Fruit fly (Drosophila melanogaster) whole organism, embryonic: Measurements from ENCODE around the gene EMC5.

Source experiments
- Abd-B ChIP-seq: fragments of 200-800 bp; sonication (Bioruptor generic); optimal IDR thresholded peaks from 2 replicates; lab custom pipeline; 2018; ENCODE audit warnings: missing biosample characterization, mild to moderate bottlenecking, missing genetic modification characterization, moderate library complexity
- BtbVII ChIP-seq: fragments of 200-800 bp; sonication (Bioruptor generic); optimal IDR thresholded peaks from 3 replicates; lab custom pipeline; 2017; ENCODE audit warnings: missing biosample characterization, mild to moderate bottlenecking, missing genetic modification characterization
- CG10274 ChIP-seq: fragments of 200-800 bp; sonication (Bioruptor generic); optimal IDR thresholded peaks from 3 replicates; lab custom pipeline; 2017; ENCODE audit warnings: missing biosample characterization, mild to moderate bottlenecking, missing genetic modification characterization
- CG10462 ChIP-seq: fragments of 200-800 bp; sonication (Bioruptor generic); optimal IDR thresholded peaks from 2 replicates; lab custom pipeline; 2016; ENCODE audit warnings: missing biosample characterization, missing genetic modification characterization
- CG10959 ChIP-seq: fragments of 200-800 bp; sonication (Bioruptor generic); IDR thresholded peaks from 2 replicates; pipeline ENCODE4 v1.3.6; 2022; ENCODE audit warnings: missing biosample characterization, missing genetic modification characterization
- CG11093 ChIP-seq: fragments of 200-800 bp; sonication (Bioruptor generic); IDR thresholded peaks from 3 replicates; pipeline ENCODE4 v1.3.6; 2022; ENCODE audit warnings: missing biosample characterization, missing genetic modification characterization
- CG11695 ChIP-seq: fragments of 200-800 bp; sonication (Bioruptor generic); IDR thresholded peaks from 3 replicates; pipeline ENCODE4 v1.3.6; 2022; ENCODE audit warnings: missing biosample characterization, missing genetic modification characterization
- CG12391 ChIP-seq: fragments of 200-800 bp; sonication (Bioruptor generic); optimal IDR thresholded peaks from 3 replicates; lab custom pipeline; 2018; ENCODE audit warnings: missing biosample characterization, mild to moderate bottlenecking, missing genetic modification characterization, moderate library complexity
- CG12744 ChIP-seq: fragments of 200-800 bp; sonication (Bioruptor generic); optimal IDR thresholded peaks from 2 replicates; lab custom pipeline; 2016; ENCODE audit warnings: missing biosample characterization, missing genetic modification characterization
- CG12942 ChIP-seq: fragments of 200-800 bp; sonication (Bioruptor generic); optimal IDR thresholded peaks from 3 replicates; lab custom pipeline; 2016; ENCODE audit warnings: missing biosample characterization, missing genetic modification characterization
- CG13424 ChIP-seq: fragments of 200-800 bp; sonication (Bioruptor generic); optimal IDR thresholded peaks from 2 replicates; lab custom pipeline; 2019; ENCODE audit warnings: missing biosample characterization, mild to moderate bottlenecking, missing genetic modification characterization, moderate library complexity
- CG17802 ChIP-seq: fragments of 200-800 bp; sonication (Bioruptor generic); optimal IDR thresholded peaks from 2 replicates; lab custom pipeline; 2018; ENCODE audit warnings: missing biosample characterization, mild to moderate bottlenecking, missing genetic modification characterization, moderate library complexity
- CG2129 ChIP-seq: fragments of 200-800 bp; sonication (Bioruptor generic); IDR thresholded peaks from 2 replicates; pipeline ENCODE4 v1.3.6; 2022; ENCODE audit warnings: missing biosample characterization, missing genetic modification characterization; ENCODE audit not compliant: partially characterized antibody
- CG2712 ChIP-seq: fragments of 200-800 bp; optimal IDR thresholded peaks from 3 replicates; lab custom pipeline; 2019; ENCODE audit warnings: missing biosample characterization, mild to moderate bottlenecking, missing genetic modification characterization, moderate library complexity
- CG30431 ChIP-seq: fragments of 200-800 bp; sonication (Bioruptor generic); optimal IDR thresholded peaks from 2 replicates; lab custom pipeline; 2017; ENCODE audit warnings: missing biosample characterization, missing genetic modification characterization
- CG33557 ChIP-seq: fragments of 200-800 bp; sonication (Bioruptor generic); optimal IDR thresholded peaks from 2 replicates; lab custom pipeline; 2019; ENCODE audit warnings: missing biosample characterization, mild to moderate bottlenecking, missing genetic modification characterization, moderate library complexity
- CG42726 ChIP-seq: fragments of 200-800 bp; sonication (Bioruptor generic); IDR thresholded peaks from 2 replicates; pipeline ENCODE4 v1.3.6; 2022; ENCODE audit warnings: missing biosample characterization, missing genetic modification characterization; ENCODE audit not compliant: partially characterized antibody
- CG4360 ChIP-seq: fragments of 200-800 bp; sonication (Bioruptor generic); IDR thresholded peaks from 2 replicates; pipeline ENCODE4 v1.3.6; 2022; ENCODE audit warnings: missing biosample characterization, missing genetic modification characterization
- CG4854 ChIP-seq: fragments of 200-800 bp; sonication (Bioruptor generic); optimal IDR thresholded peaks from 2 replicates; lab custom pipeline; 2016; ENCODE audit warnings: missing biosample characterization, missing genetic modification characterization, inconsistent platforms
- CG6765 ChIP-seq: fragments of 200-800 bp; sonication (Bioruptor generic); optimal IDR thresholded peaks from 3 replicates; lab custom pipeline; 2017; ENCODE audit warnings: missing biosample characterization, mild to moderate bottlenecking, missing genetic modification characterization
- CG8089 ChIP-seq: fragments of 200-800 bp; sonication (Bioruptor generic); optimal IDR thresholded peaks from 3 replicates; lab custom pipeline; 2016; ENCODE audit warnings: missing biosample characterization, missing genetic modification characterization
- CG8290 ChIP-seq, 3 experiments: fragments of 200-800 bp; sonication (Bioruptor generic); optimal IDR thresholded peaks; 2 replicates each; lab custom pipeline; 2016 to 2019; ENCODE audit warnings: missing biosample characterization in 3 of 3, missing genetic modification characterization in 3 of 3, mild to moderate bottlenecking in 2 of 3, moderate library complexity in 1 of 3
- Camta ChIP-seq: fragments of 200-800 bp; sonication (Bioruptor generic); optimal IDR thresholded peaks from 2 replicates; lab custom pipeline; 2016; ENCODE audit warnings: missing biosample characterization, missing genetic modification characterization
- Dbx ChIP-seq: fragments of 200-800 bp; sonication (Bioruptor generic); IDR thresholded peaks from 3 replicates; pipeline ENCODE4 v1.3.6; 2022; ENCODE audit warnings: missing biosample characterization, missing genetic modification characterization
- Eip74EF ChIP-seq, 2 experiments: fragments of 200-800 bp in 1 of 2; fragments of >200 bp in 1 of 2; sonication (Bioruptor generic) in 1 of 2; optimal IDR thresholded peaks; 2 replicates each; lab custom pipeline; 2017 to 2019; ENCODE audit warnings: missing biosample characterization in 2 of 2, missing genetic modification characterization in 2 of 2, mild to moderate bottlenecking in 1 of 2, moderate library complexity in 1 of 2
- Elba2 ChIP-seq: fragments of 200-800 bp; sonication (Bioruptor generic); optimal IDR thresholded peaks from 3 replicates; lab custom pipeline; 2016; ENCODE audit warnings: missing biosample characterization, missing genetic modification characterization
- HLHmδ ChIP-seq: fragments of 200-800 bp; sonication (Bioruptor generic); optimal IDR thresholded peaks from 2 replicates; lab custom pipeline; 2018; ENCODE audit warnings: missing biosample characterization, mild to moderate bottlenecking, missing genetic modification characterization, moderate library complexity
- Hey ChIP-seq: fragments of 200-800 bp; sonication (Bioruptor generic); optimal IDR thresholded peaks from 3 replicates; lab custom pipeline; 2018; ENCODE audit warnings: missing biosample characterization, mild to moderate bottlenecking, missing genetic modification characterization
- Hr3 ChIP-seq: fragments of 200-800 bp; sonication (Bioruptor generic); optimal IDR thresholded peaks from 3 replicates; lab custom pipeline; 2016; ENCODE audit warnings: missing biosample characterization, missing genetic modification characterization
- Max ChIP-seq: fragments of 200-800 bp; sonication (Bioruptor generic); optimal IDR thresholded peaks from 2 replicates; lab custom pipeline; 2016; ENCODE audit warnings: missing biosample characterization, mild to moderate bottlenecking, missing genetic modification characterization
- Nf-YB ChIP-seq: fragments of 200-800 bp; sonication (Bioruptor generic); optimal IDR thresholded peaks from 3 replicates; lab custom pipeline; 2019; ENCODE audit warnings: missing biosample characterization, mild to moderate bottlenecking, missing genetic modification characterization, moderate library complexity
- Ptx1 ChIP-seq: fragments of 200-800 bp; sonication (Bioruptor generic); IDR thresholded peaks from 2 replicates; pipeline ENCODE4 v1.3.6; 2022; ENCODE audit warnings: missing biosample characterization, missing genetic modification characterization
- ab ChIP-seq: fragments of 200-800 bp; sonication (Bioruptor generic); optimal IDR thresholded peaks from 2 replicates; lab custom pipeline; 2016; ENCODE audit warnings: missing biosample characterization, missing genetic modification characterization
- ara ChIP-seq: fragments of 200-800 bp; sonication (Bioruptor generic); IDR thresholded peaks from 2 replicates; pipeline ENCODE4 v1.3.6; 2022; ENCODE audit warnings: missing biosample characterization, missing genetic modification characterization
- az2 ChIP-seq: fragments of 200-800 bp; sonication (Bioruptor generic); optimal IDR thresholded peaks from 3 replicates; lab custom pipeline; 2016; ENCODE audit warnings: missing biosample characterization, missing genetic modification characterization
- bab2 ChIP-seq: fragments of 200-800 bp; sonication (Bioruptor generic); optimal IDR thresholded peaks from 2 replicates; lab custom pipeline; 2016; ENCODE audit warnings: missing biosample characterization, missing genetic modification characterization
- bowl ChIP-seq: fragments of 200-800 bp; sonication (Bioruptor generic); IDR thresholded peaks from 2 replicates; pipeline ENCODE4 v1.3.6; 2022; ENCODE audit warnings: missing biosample characterization, missing genetic modification characterization
- chinmo ChIP-seq: fragments of 200-800 bp; sonication (Bioruptor generic); IDR thresholded peaks from 4 replicates; pipeline ENCODE4 v1.3.6; 2022; ENCODE audit warnings: missing biosample characterization, missing genetic modification characterization; ENCODE audit not compliant: partially characterized antibody
- eyg ChIP-seq: fragments of 200-800 bp; sonication (Bioruptor generic); optimal IDR thresholded peaks from 3 replicates; lab custom pipeline; 2016; ENCODE audit warnings: missing biosample characterization, missing genetic modification characterization
- fd3F ChIP-seq: fragments of 200-800 bp; sonication (Bioruptor generic); optimal IDR thresholded peaks from 2 replicates; lab custom pipeline; 2018; ENCODE audit warnings: missing biosample characterization, mild to moderate bottlenecking, missing genetic modification characterization, moderate library complexity
- ftz-f1 ChIP-seq: fragments of 200-800 bp; sonication (Bioruptor generic); optimal IDR thresholded peaks from 2 replicates; lab custom pipeline; 2016; ENCODE audit warnings: missing biosample characterization, missing genetic modification characterization
- jumu ChIP-seq: fragments of 200-800 bp; sonication (Bioruptor generic); optimal IDR thresholded peaks from 3 replicates; lab custom pipeline; 2016; ENCODE audit warnings: missing biosample characterization, missing genetic modification characterization
- nau ChIP-seq: fragments of 200-800 bp; sonication (Bioruptor generic); optimal IDR thresholded peaks from 3 replicates; lab custom pipeline; 2017; ENCODE audit warnings: missing biosample characterization, mild to moderate bottlenecking, missing genetic modification characterization, missing genetic modification reagents
- onecut ChIP-seq: fragments of 200-800 bp; sonication (Bioruptor generic); IDR thresholded peaks from 2 replicates; pipeline ENCODE4 v1.3.6; 2022; ENCODE audit warnings: missing biosample characterization, missing genetic modification characterization
- pum ChIP-seq: fragments of 200-800 bp; sonication (Bioruptor generic); optimal IDR thresholded peaks from 2 replicates; lab custom pipeline; 2016; ENCODE audit warnings: missing biosample characterization, missing genetic modification characterization
- sim ChIP-seq: fragments of 200-800 bp; sonication (Bioruptor generic); IDR thresholded peaks from 2 replicates; pipeline ENCODE4 v1.3.6; 2022; ENCODE audit warnings: missing biosample characterization, missing genetic modification characterization
- vnd ChIP-seq: fragments of 200-800 bp; sonication (Bioruptor generic); IDR thresholded peaks from 3 replicates; pipeline ENCODE4 v1.3.6; 2022; ENCODE audit warnings: missing biosample characterization, missing genetic modification characterization; ENCODE audit not compliant: partially characterized antibody
- wor ChIP-seq: fragments of 200-800 bp; sonication (Bioruptor generic); IDR thresholded peaks from 2 replicates; pipeline ENCODE4 v1.3.6; 2022; ENCODE audit warnings: missing biosample characterization, missing genetic modification characterization
- z ChIP-seq: fragments of 200-800 bp; sonication (Bioruptor generic); IDR thresholded peaks from 3 replicates; pipeline ENCODE4 v1.3.6; 2022; ENCODE audit warnings: missing biosample characterization, missing genetic modification characterization

Gene EMC5

dm6 chr2L:18946636-18947514 is 40.6 kb upstream of the EMC5 start (continued):
- TF ChIP-seq CG12744 (GFP tag; lab: Kevin White, UChicago) (no peak), jumu (GFP tag; lab: Kevin White, UChicago) (no peak), CG12942 (GFP tag; lab: Kevin White, UChicago) (no peak), nau (GFP tag; lab: Kevin White, UChicago) (no peak), Dbx (GFP tag; lab: Robert Waterston, UW) (no peak), HLHmδ (peak; percentile 60), vnd (GFP tag; lab: Robert Waterston, UW) (no peak), Hr3 (GFP tag; lab: Kevin White, UChicago) (peak; percentile 37), eyg (GFP tag; lab: Kevin White, UChicago) (no peak), sim (GFP tag; lab: Robert Waterston, UW) (no peak), bowl (GFP tag; lab: Robert Waterston, UW) (no peak), Elba2 (GFP tag; lab: Kevin White, UChicago) (no peak), Eip74EF (GFP tag; optimal IDR thresholded peaks at IDR 0.05; lab: Kevin White, UChicago) (no peak), Ptx1 (GFP tag; lab: Robert Waterston, UW) (0 out of 2 replicates have a peak, but pooled peaks have one; percentile 17), chinmo (no peak), ftz-f1 (GFP tag; lab: Kevin White, UChicago) (no peak), CG8089 (GFP tag; lab: Kevin White, UChicago) (no peak), CG2129 (GFP tag; lab: Robert Waterston, UW) (no peak), ara (GFP tag; lab: Robert Waterston, UW) (no peak), CG8290 (GFP tag; optimal IDR thresholded peaks at IDR 0.05; lab: Kevin White, UChicago) (no peak), CG8290 (tag; optimal IDR thresholded peaks at IDR 0.05; lab: Kevin White, UChicago) (peak in 1 of 2 experiments; percentile 39), Nf-YB (GFP tag; lab: Kevin White, UChicago) (no peak), CG11695 (GFP tag; lab: Robert Waterston, UW) (no peak), z (peak; percentile 78; the same call in 2 of the 3 replicates), Max (GFP tag; lab: Kevin White, UChicago) (no peak), CG10959 (no peak), CG4360 (GFP tag; lab: Robert Waterston, UW) (no peak), CG10274 (no peak), CG12391 (tag; lab: Kevin White, UChicago) (peak; percentile 59), Camta (GFP tag; lab: Kevin White, UChicago) (no peak), CG30431 (GFP tag; lab: Kevin White, UChicago) (no peak), pum (no peak), fd3F (GFP tag; lab: Kevin White, UChicago) (no peak), onecut (GFP tag; lab: Robert Waterston, UW) (no peak), CG2712 (peak; percentile 77), CG10462 (no peak), az2 (GFP tag; lab: Kevin White, UChicago) (no peak), CG42726 (GFP tag; lab: Robert Waterston, UW) (no peak), CG4854 (no peak), Hey (tag; lab: Kevin White, UChicago) (no peak), CG6765 (GFP tag; lab: Kevin White, UChicago) (no peak), wor (GFP tag; lab: Robert Waterston, UW) (no peak), CG11093 (no peak), CG33557 (GFP tag; lab: Kevin White, UChicago) (peak; percentile 32), ab (GFP tag; lab: Kevin White, UChicago) (no peak), CG13424 (peak; percentile 23), Abd-B (GFP tag; lab: Kevin White, UChicago) (no peak), CG17802 (tag; lab: Kevin White, UChicago) (no peak), bab2 (GFP tag; lab: Kevin White, UChicago) (no peak), BtbVII (no peak)
